Fruit fly (Drosophila melanogaster): ENCODE data around the gene CG9917.
A peak's percentile ranks its signal among the peaks of the same experiment; 100 is the strongest.

DNA sequence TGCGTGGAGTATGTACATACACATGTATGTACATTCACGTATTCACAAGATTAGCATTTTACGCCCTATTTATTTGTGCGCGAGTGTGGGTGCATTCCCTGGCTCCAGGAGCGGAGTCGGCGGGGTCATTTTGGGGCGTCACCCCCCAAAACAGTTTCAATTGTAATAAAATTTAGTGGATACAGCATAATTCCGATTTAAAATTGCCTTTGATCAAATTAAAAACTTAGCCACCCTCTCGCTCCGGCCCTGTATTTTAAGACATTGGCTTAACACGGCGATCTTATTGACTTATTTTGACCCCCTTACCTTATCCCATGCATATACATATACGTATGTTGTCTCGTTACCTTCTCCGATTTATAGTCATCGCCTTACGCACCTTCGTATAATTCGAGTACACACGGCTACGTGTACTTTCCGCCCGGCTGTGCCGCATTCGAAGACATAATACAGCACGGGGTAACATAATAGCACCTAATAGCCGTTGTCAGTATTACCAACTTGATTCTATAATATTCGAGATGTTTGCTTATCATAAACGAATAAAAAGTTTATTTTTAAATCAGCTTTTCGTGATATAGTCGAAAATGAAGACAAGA is 43.6 kb downstream of the CG9917 start:
- TF ChIP-seq dmrt99B (tag; optimal IDR thresholded peaks at IDR 0.05) (peak; percentile 86), exex (tag; optimal IDR thresholded peaks at IDR 0.05) (no peak), croc (GFP tag; conservative IDR thresholded peaks at IDR 0.05) (peak; percentile 83), Xrp1 (GFP tag; IDR thresholded peaks at IDR 0.05) (peak; percentile 89), CG15479 (GFP tag; optimal IDR thresholded peaks at IDR 0.05) (no peak), CG3847 (GFP tag; IDR thresholded peaks at IDR 0.05) (peak; percentile 80), CG17912 (GFP tag; optimal IDR thresholded peaks at IDR 0.05) (peak; percentile 10)
